Fruit fly (Drosophila melanogaster) whole organism, embryonic: Measurements from ENCODE around the gene CG2875.

Experiments
- ATbp ChIP-seq: fragments of 200-800 bp; sonication (Bioruptor generic); optimal IDR thresholded peaks from 2 replicates; lab custom pipeline; 2017; ENCODE audit warnings: missing biosample characterization, mild to moderate bottlenecking, missing genetic modification characterization, missing genetic modification reagents
- BEAF-32 ChIP-seq: fragments of 200-800 bp; sonication (Bioruptor generic); optimal IDR thresholded peaks from 3 replicates; lab custom pipeline; 2017; ENCODE audit warnings: missing biosample characterization, missing genetic modification characterization, mild to moderate bottlenecking, moderate library complexity, missing genetic modification reagents
- CG11560 ChIP-seq: fragments of 200-800 bp; sonication (Bioruptor generic); IDR thresholded peaks from 3 replicates; pipeline ENCODE4 v1.3.6; 2022; ENCODE audit warnings: missing biosample characterization, missing genetic modification characterization
- CG11696 ChIP-seq: fragments of 200-800 bp; sonication (Bioruptor generic); IDR thresholded peaks from 2 replicates; pipeline ENCODE4 v1.3.6; 2022; ENCODE audit warnings: missing biosample characterization, missing genetic modification characterization
- CG14050 ChIP-seq: fragments of 200-800 bp; sonication (Bioruptor generic); IDR thresholded peaks from 3 replicates; pipeline ENCODE4 v1.3.6; 2022; ENCODE audit warnings: missing biosample characterization, missing genetic modification characterization
- CG17612 ChIP-seq: fragments of 200-800 bp; sonication (Bioruptor generic); IDR thresholded peaks from 2 replicates; pipeline ENCODE4 v1.3.6; 2022; ENCODE audit warnings: missing biosample characterization, missing genetic modification characterization
- CG17829 ChIP-seq: fragments of 200-800 bp; optimal IDR thresholded peaks from 2 replicates; lab custom pipeline; 2019; ENCODE audit warnings: missing biosample characterization, mild to moderate bottlenecking, missing genetic modification characterization, moderate library complexity
- CG1792 ChIP-seq: fragments of 200-800 bp; sonication (Bioruptor generic); optimal IDR thresholded peaks from 2 replicates; lab custom pipeline; 2016; ENCODE audit warnings: missing biosample characterization, missing genetic modification characterization
- CG18476 ChIP-seq: fragments of 200-800 bp; sonication (Bioruptor generic); optimal IDR thresholded peaks from 2 replicates; lab custom pipeline; 2016; ENCODE audit warnings: missing biosample characterization, mild to moderate bottlenecking, missing genetic modification characterization
- CG34224 ChIP-seq: fragments of 200-800 bp; sonication (Bioruptor generic); IDR thresholded peaks from 3 replicates; pipeline ENCODE4 v1.3.6; 2022; ENCODE audit warnings: missing biosample characterization, missing genetic modification characterization; ENCODE audit not compliant: partially characterized antibody
- CG4617 ChIP-seq: fragments of 200-800 bp; sonication (Bioruptor generic); optimal IDR thresholded peaks from 3 replicates; lab custom pipeline; 2016; ENCODE audit warnings: missing biosample characterization, missing genetic modification characterization, borderline replicate concordance
- CG5245 ChIP-seq: fragments of 200-800 bp; sonication (Bioruptor generic); optimal IDR thresholded peaks from 3 replicates; lab custom pipeline; 2016; ENCODE audit warnings: missing biosample characterization, missing genetic modification characterization
- CG5953 ChIP-seq: fragments of 200-800 bp; sonication (Bioruptor generic); IDR thresholded peaks from 2 replicates; pipeline ENCODE4 v1.3.6; 2022; ENCODE audit warnings: missing biosample characterization, missing genetic modification characterization
- CG6689 ChIP-seq: fragments of 200-800 bp; sonication (Bioruptor generic); IDR thresholded peaks from 2 replicates; pipeline ENCODE4 v1.3.6; 2022; ENCODE audit warnings: missing biosample characterization, missing genetic modification characterization
- CG7357 ChIP-seq: fragments of 200-800 bp; sonication (Bioruptor generic); IDR thresholded peaks from 3 replicates; pipeline ENCODE4 v1.3.6; 2022; ENCODE audit warnings: missing biosample characterization, missing genetic modification characterization
- CG7963 ChIP-seq: fragments of 200-800 bp; sonication (Bioruptor generic); IDR thresholded peaks from 3 replicates; pipeline ENCODE4 v1.3.6; 2022; ENCODE audit warnings: missing biosample characterization, missing genetic modification characterization; ENCODE audit not compliant: partially characterized antibody
- CG7987 ChIP-seq: fragments of 200-800 bp; sonication (Bioruptor generic); optimal IDR thresholded peaks from 2 replicates; lab custom pipeline; 2018; ENCODE audit warnings: missing biosample characterization, mild to moderate bottlenecking, missing genetic modification characterization, moderate library complexity
- CG9876 ChIP-seq: fragments of 200-800 bp; sonication (Bioruptor generic); optimal IDR thresholded peaks from 2 replicates; lab custom pipeline; 2016; ENCODE audit warnings: missing biosample characterization, missing genetic modification characterization
- CoRest ChIP-seq: fragments of 200-800 bp; sonication (Bioruptor generic); optimal IDR thresholded peaks from 3 replicates; lab custom pipeline; 2018; ENCODE audit warnings: missing biosample characterization, mild to moderate bottlenecking, missing genetic modification characterization, moderate library complexity
- Dad ChIP-seq: fragments of 200-800 bp; sonication (Bioruptor generic); optimal IDR thresholded peaks from 3 replicates; lab custom pipeline; 2016; ENCODE audit warnings: missing biosample characterization, missing genetic modification characterization
- Dbx ChIP-seq: fragments of 200-800 bp; sonication (Bioruptor generic); IDR thresholded peaks from 3 replicates; pipeline ENCODE4 v1.3.6; 2022; ENCODE audit warnings: missing biosample characterization, missing genetic modification characterization
- Deaf1 ChIP-seq: fragments of 200-800 bp; optimal IDR thresholded peaks from 3 replicates; lab custom pipeline; 2019; ENCODE audit warnings: missing biosample characterization, mild to moderate bottlenecking, missing genetic modification characterization, moderate library complexity
- Doc3 ChIP-seq: fragments of 200-800 bp; sonication (Bioruptor generic); IDR thresholded peaks from 3 replicates; pipeline ENCODE4 v1.3.6; 2022; ENCODE audit warnings: missing biosample characterization, missing genetic modification characterization; ENCODE audit not compliant: partially characterized antibody
- Elba2 ChIP-seq: fragments of 200-800 bp; sonication (Bioruptor generic); optimal IDR thresholded peaks from 3 replicates; lab custom pipeline; 2016; ENCODE audit warnings: missing biosample characterization, missing genetic modification characterization
- Gsc ChIP-seq: fragments of 200-800 bp; sonication (Bioruptor generic); IDR thresholded peaks from 2 replicates; pipeline ENCODE4 v1.3.6; 2022; ENCODE audit warnings: missing biosample characterization, missing genetic modification characterization
- Hmr ChIP-seq: fragments of 200-800 bp; sonication (Bioruptor generic); optimal IDR thresholded peaks from 3 replicates; lab custom pipeline; 2017; ENCODE audit warnings: mild to moderate bottlenecking, missing biosample characterization, missing genetic modification reagents, missing genetic modification characterization
- Hmx ChIP-seq: fragments of 200-800 bp; sonication (Bioruptor generic); optimal IDR thresholded peaks from 2 replicates; lab custom pipeline; 2016; ENCODE audit warnings: missing biosample characterization, missing genetic modification characterization
- Kr ChIP-seq: fragments of 200-800 bp; sonication (Bioruptor generic); optimal IDR thresholded peaks from 2 replicates; lab custom pipeline; 2017; ENCODE audit warnings: missing biosample characterization, mild to moderate bottlenecking, missing genetic modification characterization
- Max ChIP-seq: fragments of 200-800 bp; sonication (Bioruptor generic); optimal IDR thresholded peaks from 2 replicates; lab custom pipeline; 2016; ENCODE audit warnings: missing biosample characterization, mild to moderate bottlenecking, missing genetic modification characterization
- Meics ChIP-seq: fragments of 200-800 bp; sonication (Bioruptor generic); optimal IDR thresholded peaks from 2 replicates; lab custom pipeline; 2017; ENCODE audit warnings: missing biosample characterization, mild to moderate bottlenecking, missing genetic modification characterization
- Myb ChIP-seq: fragments of 200-800 bp; sonication (Bioruptor generic); optimal IDR thresholded peaks from 2 replicates; lab custom pipeline; 2016; ENCODE audit warnings: missing biosample characterization, missing genetic modification characterization
- Pdp1 ChIP-seq, 2 experiments: fragments of 200-800 bp; sonication (Bioruptor generic); optimal IDR thresholded peaks; 3 replicates each; lab custom pipeline; 2016; ENCODE audit warnings: missing biosample characterization in 2 of 2, missing genetic modification characterization in 2 of 2, mild to moderate bottlenecking in 1 of 2, moderate library complexity in 1 of 2
- Six4 ChIP-seq: fragments of 200-800 bp; sonication (Bioruptor generic); optimal IDR thresholded peaks from 2 replicates; lab custom pipeline; 2016; ENCODE audit warnings: missing biosample characterization, missing genetic modification characterization
- Sox100B ChIP-seq: fragments of 200-800 bp; sonication (Bioruptor generic); optimal IDR thresholded peaks from 3 replicates; lab custom pipeline; 2018; ENCODE audit warnings: missing biosample characterization, mild to moderate bottlenecking, missing genetic modification characterization
- Sry-δ ChIP-seq: fragments of 200-800 bp; sonication (Bioruptor generic); optimal IDR thresholded peaks from 2 replicates; lab custom pipeline; 2016; ENCODE audit warnings: missing biosample characterization, missing genetic modification characterization
- cato ChIP-seq: fragments of 200-800 bp; sonication (Bioruptor generic); optimal IDR thresholded peaks from 2 replicates; lab custom pipeline; 2016; ENCODE audit warnings: missing biosample characterization, missing genetic modification characterization, borderline replicate concordance
- chif ChIP-seq, 2 experiments: fragments of 200-800 bp; sonication (Bioruptor generic); optimal IDR thresholded peaks; 3 replicates each; lab custom pipeline; 2016; ENCODE audit warnings: missing biosample characterization in 2 of 2, missing genetic modification characterization in 2 of 2
- corto ChIP-seq: fragments of 200-800 bp; sonication (Bioruptor generic); optimal IDR thresholded peaks from 2 replicates; lab custom pipeline; 2016; ENCODE audit warnings: missing biosample characterization, mild to moderate bottlenecking, missing genetic modification characterization, moderate library complexity
- dimm ChIP-seq: fragments of 200-800 bp; sonication (Bioruptor generic); IDR thresholded peaks from 2 replicates; pipeline ENCODE4 v1.3.6; 2022; ENCODE audit warnings: missing biosample characterization, missing genetic modification characterization
- dmrt11E ChIP-seq: fragments of 200-800 bp; sonication (Bioruptor generic); optimal IDR thresholded peaks from 3 replicates; lab custom pipeline; 2018; ENCODE audit warnings: missing biosample characterization, mild to moderate bottlenecking, missing genetic modification characterization, moderate library complexity
- dysf ChIP-seq: fragments of 200-800 bp; sonication (Bioruptor generic); IDR thresholded peaks from 3 replicates; pipeline ENCODE4 v1.3.6; 2022; ENCODE audit warnings: missing biosample characterization, missing genetic modification characterization
- eve ChIP-seq, 2 experiments: fragments of >200 bp; optimal IDR thresholded peaks; 2 replicates each; lab custom pipeline; 2017; ENCODE audit warnings: missing biosample characterization in 2 of 2, missing genetic modification characterization in 2 of 2
- eyg ChIP-seq: fragments of 200-800 bp; sonication (Bioruptor generic); optimal IDR thresholded peaks from 3 replicates; lab custom pipeline; 2016; ENCODE audit warnings: missing biosample characterization, missing genetic modification characterization
- grn ChIP-seq: fragments of 200-800 bp; sonication (Bioruptor generic); optimal IDR thresholded peaks from 3 replicates; lab custom pipeline; 2017; ENCODE audit warnings: missing biosample characterization, missing genetic modification characterization
- gsb ChIP-seq: fragments of 200-800 bp; sonication (Bioruptor generic); IDR thresholded peaks from 2 replicates; pipeline ENCODE4 v1.3.6; 2022; ENCODE audit warnings: missing biosample characterization, missing genetic modification characterization
- lab ChIP-seq: fragments of 200-800 bp; sonication (Bioruptor generic); optimal IDR thresholded peaks from 3 replicates; lab custom pipeline; 2017; ENCODE audit warnings: missing biosample characterization, missing genetic modification characterization, mild to moderate bottlenecking, moderate library complexity, missing genetic modification reagents
- lbe ChIP-seq: fragments of 200-800 bp; sonication (Bioruptor generic); optimal IDR thresholded peaks from 2 replicates; lab custom pipeline; 2016; ENCODE audit warnings: missing biosample characterization, mild to moderate bottlenecking, missing genetic modification characterization
- pum ChIP-seq: fragments of 200-800 bp; sonication (Bioruptor generic); optimal IDR thresholded peaks from 2 replicates; lab custom pipeline; 2016; ENCODE audit warnings: missing biosample characterization, missing genetic modification characterization
- sob ChIP-seq: fragments of 200-800 bp; sonication (Bioruptor generic); IDR thresholded peaks from 2 replicates; pipeline ENCODE4 v1.3.6; 2022; ENCODE audit warnings: missing biosample characterization, missing genetic modification characterization
- sqz ChIP-seq: fragments of 200-800 bp; sonication (Bioruptor generic); optimal IDR thresholded peaks from 3 replicates; lab custom pipeline; 2018; ENCODE audit warnings: missing biosample characterization, mild to moderate bottlenecking, missing genetic modification characterization
- sug ChIP-seq: fragments of 200-800 bp; optimal IDR thresholded peaks from 2 replicates; lab custom pipeline; 2019; ENCODE audit warnings: missing biosample characterization, mild to moderate bottlenecking, missing genetic modification characterization, moderate library complexity
- tup ChIP-seq: fragments of 200-800 bp; sonication (Bioruptor generic); optimal IDR thresholded peaks from 2 replicates; lab custom pipeline; 2016; ENCODE audit warnings: missing biosample characterization, mild to moderate bottlenecking, missing genetic modification characterization, moderate library complexity

The CG2875 gene

dm6 chrX:3548568-3548967, 24.9 kb downstream of the CG2875 start (continued):
- TF ChIP-seq dysf (GFP tag; lab: Robert Waterston, UW) (peak; percentile 54), Hmr (GFP tag; lab: Kevin White, UChicago) (peak; percentile 51), CG34224 (GFP tag; lab: Robert Waterston, UW) (no peak), CoRest (no peak), BEAF-32 (GFP tag; lab: Kevin White, UChicago) (no peak), gsb (no peak), grn (no peak), Meics (GFP tag; lab: Kevin White, UChicago) (peak; percentile 27), CG17829 (tag; lab: Kevin White, UChicago) (no peak), dmrt11E (tag; lab: Kevin White, UChicago) (no peak), CG9876 (no peak), Sry-δ (peak; percentile 0), CG5953 (no peak), Doc3 (GFP tag; lab: Robert Waterston, UW) (no peak), Max (GFP tag; lab: Kevin White, UChicago) (no peak), CG1792 (GFP tag; lab: Kevin White, UChicago) (no peak), CG7987 (GFP tag; lab: Kevin White, UChicago) (no peak), Dbx (GFP tag; lab: Robert Waterston, UW) (0 out of 3 replicates have a peak, but pooled peaks have one; percentile 11), Sox100B (GFP tag; lab: Kevin White, UChicago) (no peak), Myb (GFP tag; lab: Kevin White, UChicago) (no peak), eyg (GFP tag; lab: Kevin White, UChicago) (no peak), Six4 (GFP tag; lab: Kevin White, UChicago) (no peak), Dad (no peak), CG17612 (GFP tag; lab: Robert Waterston, UW) (no peak), lbe (GFP tag; lab: Kevin White, UChicago) (no peak), CG5245 (GFP tag; lab: Kevin White, UChicago) (no peak), sug (no peak), CG11560 (no peak), CG7963 (GFP tag; lab: Robert Waterston, UW) (no peak), sqz (GFP tag; lab: Kevin White, UChicago) (no peak), CG4617 (GFP tag; lab: Kevin White, UChicago) (no peak), pum (GFP tag; lab: Kevin White, UChicago) (no peak), CG18476 (GFP tag; lab: Kevin White, UChicago) (no peak), Deaf1 (tag; lab: Kevin White, UChicago) (no peak), dimm (GFP tag; lab: Robert Waterston, UW) (no peak), Gsc (GFP tag; lab: Robert Waterston, UW) (no peak), Kr (no peak), cato (GFP tag; lab: Kevin White, UChicago) (no peak), corto (GFP tag; lab: Kevin White, UChicago) (no peak), CG6689 (GFP tag; lab: Robert Waterston, UW) (no peak), chif (GFP tag; optimal IDR thresholded peaks at IDR 0.05; lab: Kevin White, UChicago) (no peak), lab (GFP tag; lab: Kevin White, UChicago) (peak; percentile 65), ATbp (GFP tag; lab: Kevin White, UChicago) (peak; percentile 0), tup (GFP tag; lab: Kevin White, UChicago) (no peak), Pdp1 (GFP tag; optimal IDR thresholded peaks at IDR 0.05; lab: Kevin White, UChicago) (peak; percentile 16 to 17), CG11696 (GFP tag; lab: Robert Waterston, UW) (no peak), Elba2 (GFP tag; lab: Kevin White, UChicago) (no peak), sob (GFP tag; lab: Robert Waterston, UW) (no peak), CG7357 (GFP tag; lab: Robert Waterston, UW) (no peak), CG14050 (GFP tag; lab: Robert Waterston, UW) (peak; percentile 24; the same call in 1 of the 3 replicates), eve (GFP tag; optimal IDR thresholded peaks at IDR 0.05; lab: Kevin White, UChicago) (peak in 1 of 2 experiments; percentile 15), Hmx (GFP tag; lab: Kevin White, UChicago) (no peak)
